Worm (Caenorhabditis elegans) whole organism, L4 larva: ENCODE results near the gene mlh-1.

Experiments
- D1046.2 ChIP-seq: fragments of 200-800 bp; sonication (Bioruptor generic); IDR thresholded peaks from 2 replicates; pipeline ENCODE4 v1.3.6; 2022; ENCODE audit warnings: missing genetic modification characterization, missing compliant biosample characterization
- F10B5.3 ChIP-seq: sonication (generic microtip); optimal IDR thresholded peaks from 2 replicates; lab custom pipeline; 2016; ENCODE audit warnings: mild to moderate bottlenecking, missing genetic modification characterization, missing compliant biosample characterization
- F37D6.2 ChIP-seq: sonication (generic microtip); optimal IDR thresholded peaks from 2 replicates; lab custom pipeline; 2016; ENCODE audit warnings: mild to moderate bottlenecking, missing genetic modification characterization, missing compliant biosample characterization
- Y5F2A.4 ChIP-seq: fragments of 200-800 bp; sonication (Bioruptor generic); optimal IDR thresholded peaks from 2 replicates; lab custom pipeline; 2018; ENCODE audit warnings: mild to moderate bottlenecking, missing genetic modification characterization, missing compliant biosample characterization
- aha-1 ChIP-seq: fragments of 150-350 bp; peaks from one replicate; lab custom pipeline; 2014; ENCODE audit warnings: missing biosample characterization, missing genetic modification characterization
- aly-2 ChIP-seq: sonication (generic microtip); optimal IDR thresholded peaks from 2 replicates; lab custom pipeline; 2018; ENCODE audit warnings: missing biosample characterization, missing genetic modification characterization
- attf-4 ChIP-seq: sonication (generic microtip); optimal IDR thresholded peaks from 3 replicates; lab custom pipeline; 2017; ENCODE audit warnings: missing biosample characterization, missing genetic modification characterization
- ceh-62 ChIP-seq: sonication (generic microtip); optimal IDR thresholded peaks from 2 replicates; lab custom pipeline; 2017; ENCODE audit warnings: missing biosample characterization, missing genetic modification characterization
- ceh-82 ChIP-seq: sonication (generic microtip); optimal IDR thresholded peaks from 2 replicates; lab custom pipeline; 2017; ENCODE audit warnings: missing biosample characterization, missing genetic modification characterization
- cey-2 ChIP-seq: sonication (generic microtip); optimal IDR thresholded peaks from 3 replicates; lab custom pipeline; 2017; ENCODE audit warnings: missing genetic modification characterization, mild to moderate bottlenecking, missing compliant biosample characterization, antibody characterized with exemption, borderline replicate concordance; ENCODE audit not compliant: insufficient read depth
- ctbp-1 ChIP-seq: fragments of 200-800 bp; sonication (Bioruptor generic); IDR thresholded peaks from 2 replicates; pipeline ENCODE4 v1.3.6; 2022; ENCODE audit warnings: missing genetic modification reagents, missing genetic modification characterization, missing compliant biosample characterization
- daf-19 ChIP-seq: fragments of 200-800 bp; sonication (Bioruptor generic); conservative IDR thresholded peaks from 2 replicates; pipeline ENCODE4 v1.3.6; 2022; ENCODE audit warnings: missing genetic modification characterization, missing compliant biosample characterization
- dmd-6 ChIP-seq: fragments of 200-800 bp; sonication (Bioruptor generic); IDR thresholded peaks from 2 replicates; pipeline ENCODE4 v1.3.6; 2022; ENCODE audit warnings: missing genetic modification reagents, missing genetic modification characterization, missing compliant biosample characterization
- dmd-8 ChIP-seq: fragments of 200-800 bp; sonication (Bioruptor generic); IDR thresholded peaks from 2 replicates; pipeline ENCODE4 v1.3.6; 2022; ENCODE audit warnings: missing genetic modification characterization, missing compliant biosample characterization
- dpl-1 ChIP-seq: fragments of 150-350 bp; optimal IDR thresholded peaks from 2 replicates; lab custom pipeline; 2014; ENCODE audit warnings: missing biosample characterization, missing genetic modification reagents, missing genetic modification characterization
- dve-1 ChIP-seq: sonication (generic microtip); optimal IDR thresholded peaks from 2 replicates; lab custom pipeline; 2017; ENCODE audit warnings: antibody characterized with exemption, mild to moderate bottlenecking, missing genetic modification characterization, missing compliant biosample characterization; ENCODE audit not compliant: insufficient read depth
- egl-43 ChIP-seq: fragments of 200-800 bp; sonication (Bioruptor generic); IDR thresholded peaks from 2 replicates; pipeline ENCODE4 v1.3.6; 2022; ENCODE audit warnings: missing genetic modification reagents, missing genetic modification characterization, missing compliant biosample characterization
- fos-1 ChIP-seq: fragments of 150-350 bp; optimal IDR thresholded peaks from 2 replicates; lab custom pipeline; 2014; ENCODE audit warnings: missing biosample characterization, missing genetic modification characterization
- hmg-1.1 ChIP-seq: fragments of 200-800 bp; sonication (Bioruptor generic); IDR thresholded peaks from 2 replicates; pipeline ENCODE4 v1.3.6; 2022; ENCODE audit warnings: missing genetic modification reagents, missing genetic modification characterization, missing compliant biosample characterization
- jun-1 ChIP-seq: fragments of 150-350 bp; optimal IDR thresholded peaks from 2 replicates; lab custom pipeline; 2014; ENCODE audit warnings: missing biosample characterization, missing genetic modification reagents, missing genetic modification characterization
- lin-1 ChIP-seq: fragments of 200-800 bp; sonication (Bioruptor generic); IDR thresholded peaks from 2 replicates; pipeline ENCODE4 v1.3.6; 2022; ENCODE audit warnings: missing genetic modification reagents, missing genetic modification characterization, missing compliant biosample characterization
- lin-15B ChIP-seq: fragments of 150-350 bp; sonication (generic microtip); optimal IDR thresholded peaks from 3 replicates; lab custom pipeline; 2014; ENCODE audit warnings: missing biosample characterization, missing genetic modification characterization
- lin-39 ChIP-seq: fragments of 150-350 bp; optimal IDR thresholded peaks from 2 replicates; lab custom pipeline; 2014; ENCODE audit warnings: missing biosample characterization, missing genetic modification reagents, missing genetic modification characterization
- mep-1 ChIP-seq: fragments of 150-350 bp; sonication (generic microtip); optimal IDR thresholded peaks from 3 replicates; lab custom pipeline; 2014; ENCODE audit warnings: missing biosample characterization, missing genetic modification characterization
- mxl-2 ChIP-seq: fragments of 200-800 bp; sonication (Bioruptor generic); conservative IDR thresholded peaks from 2 replicates; pipeline ENCODE4 v1.3.6; 2022; ENCODE audit warnings: missing genetic modification reagents, missing genetic modification characterization, missing compliant biosample characterization
- mxl-3 ChIP-seq: fragments of 200-800 bp; sonication (Bioruptor generic); optimal IDR thresholded peaks from 2 replicates; lab custom pipeline; 2018; ENCODE audit warnings: mild to moderate bottlenecking, missing genetic modification characterization, missing compliant biosample characterization
- nhr-10 ChIP-seq: fragments of 150-350 bp; optimal IDR thresholded peaks from 2 replicates; lab custom pipeline; 2014; ENCODE audit warnings: missing biosample characterization, missing genetic modification characterization
- nhr-237 ChIP-seq: sonication (generic microtip); optimal IDR thresholded peaks from 2 replicates; lab custom pipeline; 2017; ENCODE audit warnings: missing biosample characterization, missing genetic modification characterization
- nhr-25 ChIP-seq: sonication (generic microtip); optimal IDR thresholded peaks from 2 replicates; lab custom pipeline; 2017; ENCODE audit warnings: missing genetic modification characterization, mild to moderate bottlenecking, missing compliant biosample characterization, antibody characterized with exemption, moderate library complexity, borderline replicate concordance; ENCODE audit not compliant: insufficient read depth
- nhr-28 ChIP-seq: fragments of 150-350 bp; optimal IDR thresholded peaks from 2 replicates; lab custom pipeline; 2014; ENCODE audit warnings: missing biosample characterization, missing genetic modification characterization
- nhr-42 ChIP-seq: fragments of 200-800 bp; sonication (Bioruptor generic); IDR thresholded peaks from 2 replicates; pipeline ENCODE4 v1.3.6; 2022; ENCODE audit warnings: missing genetic modification characterization, missing compliant biosample characterization
- rbr-2 ChIP-seq: sonication (generic microtip); optimal IDR thresholded peaks from 2 replicates; lab custom pipeline; 2016; ENCODE audit warnings: missing genotype, missing genetic modification characterization, missing compliant biosample characterization
- spr-1 ChIP-seq: sonication (generic microtip); optimal IDR thresholded peaks from 2 replicates; lab custom pipeline; 2016; ENCODE audit warnings: mild to moderate bottlenecking, missing genetic modification characterization, missing compliant biosample characterization
- spr-3 ChIP-seq: fragments of 200-800 bp; sonication (Bioruptor generic); optimal IDR thresholded peaks from 2 replicates; lab custom pipeline; 2018; ENCODE audit warnings: mild to moderate bottlenecking, missing genetic modification characterization, missing compliant biosample characterization
- tag-97 ChIP-seq: fragments of 200-800 bp; sonication (Bioruptor generic); IDR thresholded peaks from 2 replicates; pipeline ENCODE4 v1.3.6; 2022; ENCODE audit warnings: missing genetic modification characterization, missing compliant biosample characterization
- unc-39 ChIP-seq: sonication (generic microtip); optimal IDR thresholded peaks from 2 replicates; lab custom pipeline; 2017; ENCODE audit warnings: missing biosample characterization, missing genetic modification characterization
- zfp-3 ChIP-seq: fragments of 200-800 bp; sonication (Bioruptor generic); conservative IDR thresholded peaks from 2 replicates; pipeline ENCODE4 v1.3.6; 2022; ENCODE audit warnings: missing genetic modification reagents, missing genetic modification characterization, missing compliant biosample characterization
- zip-2 ChIP-seq: fragments of 150-350 bp; optimal IDR thresholded peaks from 2 replicates; lab custom pipeline; 2014; ENCODE audit warnings: missing biosample characterization, missing genetic modification characterization
- ztf-7 ChIP-seq: fragments of 150-350 bp; optimal IDR thresholded peaks from 2 replicates; lab custom pipeline; 2014; ENCODE audit warnings: missing biosample characterization, missing genetic modification characterization

mlh-1 gene

ce11 chrIII:13495571-13495970 is 18.8 kb downstream of the mlh-1 start, which contains the start of gene T28A8.2:
TSS of gene T28A8.2 (minus strand) at chrIII:13495671.
- TF ChIP-seq tag-97 (no peak), F37D6.2 (no peak), F10B5.3 (tag; lab: Kevin White, UChicago) (no peak), rbr-2 (tag; lab: Kevin White, UChicago) (no peak), dve-1 (no peak), jun-1 (no peak), dmd-8 (GFP tag; lab: Robert Waterston, UW) (no peak), cey-2 (tag; lab: Kevin White, UChicago) (no peak), lin-1 (no peak), spr-1 (tag; lab: Kevin White, UChicago) (no peak), lin-15B (tag; lab: Kevin White, UChicago) (no peak), ctbp-1 (GFP tag; lab: Robert Waterston, UW) (no peak)

- TF ChIP-seq spr-3, result no peak
- no peak for TF ChIP-seq nhr-10 (tag; lab: Kevin White, UChicago)
- TF ChIP-seq aly-2 (tag; lab: Kevin White, UChicago), result no peak
- TF ChIP-seq tag-97, result no peak
- TF ChIP-seq ctbp-1 (GFP tag; lab: Robert Waterston, UW), result no peak
- no peak for TF ChIP-seq nhr-25 (tag; lab: Kevin White, UChicago)
- no peak for TF ChIP-seq Y5F2A.4 (GFP tag; lab: Kevin White, UChicago)
- TF ChIP-seq mxl-2 (GFP tag; lab: Robert Waterston, UW), result no peak
- no peak for TF ChIP-seq dve-1
- no peak for TF ChIP-seq nhr-28 (tag; lab: Kevin White, UChicago)
- TF ChIP-seq dmd-6 (GFP tag; lab: Robert Waterston, UW), result no peak
- no peak for TF ChIP-seq D1046.2 (GFP tag; lab: Robert Waterston, UW)
- no peak for TF ChIP-seq nhr-237 (tag; lab: Kevin White, UChicago)
- no peak for TF ChIP-seq mep-1 (tag; lab: Kevin White, UChicago)
Measured at ce11 chrIII:13492377-13492776, 22.0 kb downstream of the mlh-1 start, which contains the start of gene twk-40. TSS of gene twk-40 (minus strand) at chrIII:13492477.

DNA sequence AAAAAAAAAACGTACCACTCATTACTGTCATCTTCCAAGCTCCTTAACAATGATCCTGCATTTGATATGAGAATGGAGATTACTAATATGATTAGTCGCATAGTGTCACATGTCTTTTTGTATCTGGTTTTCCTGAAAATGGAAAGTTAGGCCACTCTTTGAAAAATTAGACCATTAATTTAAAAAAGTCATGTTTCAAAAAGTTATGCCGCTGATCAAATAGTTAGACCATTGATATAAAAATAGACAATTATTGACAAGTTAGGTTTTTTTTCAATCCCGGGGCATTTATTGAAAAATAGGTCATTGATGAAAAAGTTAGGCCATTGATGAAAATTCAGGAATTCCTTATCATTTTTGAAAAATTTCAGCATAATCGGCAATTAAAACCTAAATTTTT is 30.3 kb downstream of the mlh-1 start, which contains the start of gene acc-4:
acc-4 (minus strand) TSS at position 101 of the 400 bp plus-strand sequence.
- no peak for TF ChIP-seq zip-2 (tag; lab: Kevin White, UChicago)
- TF ChIP-seq ceh-82 (tag; lab: Kevin White, UChicago), result no peak
- TF ChIP-seq spr-1 (tag; lab: Kevin White, UChicago), result no peak
- TF ChIP-seq jun-1, result no peak
- TF ChIP-seq Y5F2A.4 (GFP tag; lab: Kevin White, UChicago), result no peak
- no peak for TF ChIP-seq daf-19 (GFP tag; lab: Robert Waterston, UW)
- TF ChIP-seq egl-43 (GFP tag; lab: Robert Waterston, UW), result no peak
- TF ChIP-seq hmg-1.1 (GFP tag; lab: Robert Waterston, UW), result no peak
- no peak for TF ChIP-seq attf-4 (tag; lab: Kevin White, UChicago)
- TF ChIP-seq ceh-62 (tag; lab: Kevin White, UChicago), result no peak

- TF ChIP-seq mxl-3 (GFP tag; lab: Kevin White, UChicago), result no peak
- TF ChIP-seq aha-1 (tag; lab: Kevin White, UChicago), result peak; percentile 43
Measured at ce11 chrIII:13476682-13477081, 37.7 kb downstream of the mlh-1 start, which contains the start of gene T27E9.6. TSS of gene T27E9.6 (minus strand) at chrIII:13476782.

- TF ChIP-seq dpl-1 (GFP tag; lab: Kevin White, UChicago) (no peak), nhr-42 (GFP tag; lab: Robert Waterston, UW) (no peak), zfp-3 (no peak), fos-1 (no peak), dmd-6 (GFP tag; lab: Robert Waterston, UW) (no peak), unc-39 (tag; lab: Kevin White, UChicago) (no peak), lin-39 (tag; lab: Kevin White, UChicago) (no peak), ztf-7 (no peak)
- TF ChIP-seq, all 104 proteins: peak for 0
Measured at ce11 chrIII:13474482-13474881, 39.9 kb downstream of the mlh-1 start.
